Worm (Caenorhabditis elegans): Measurements from ENCODE around the gene tkt-1.

DNA sequence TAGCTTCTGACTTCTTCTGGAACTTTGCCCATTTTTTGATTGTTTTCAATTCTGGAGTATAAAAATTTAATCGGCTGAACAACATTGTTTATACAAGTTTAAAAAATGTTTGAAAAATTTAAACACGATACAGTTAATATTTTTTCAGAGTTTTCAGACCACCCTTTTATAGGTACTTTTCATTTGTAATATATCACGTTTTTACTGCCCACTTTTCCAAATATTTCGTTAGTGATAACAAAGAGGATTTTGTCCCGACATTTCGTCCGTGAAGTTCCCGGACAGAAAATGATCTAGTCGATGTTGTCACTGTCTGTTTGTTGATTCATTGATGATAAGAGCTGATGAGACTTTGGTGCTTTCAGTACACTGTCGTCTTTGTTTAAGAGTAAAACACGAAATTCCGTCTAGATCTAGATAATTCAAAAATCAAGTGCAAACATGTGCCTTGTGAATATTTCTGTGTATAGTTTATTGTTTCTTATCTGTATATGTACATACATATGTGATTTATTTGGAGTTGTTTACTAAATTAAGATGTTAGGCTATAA lies 8.1 kb upstream of the tkt-1 start, which contains the start of gene ech-9:
- TF ChIP-seq egrh-3 (GFP tag; IDR thresholded peaks at IDR 0.05) (no peak), unc-130 (GFP tag; optimal IDR thresholded peaks at IDR 0.05) (no peak), unc-62 (GFP tag; optimal IDR thresholded peaks at IDR 0.05) (no peak), tbp1 (GFP tag; optimal IDR thresholded peaks at IDR 0.05) (no peak), ZK185.1 (tag; optimal IDR thresholded peaks at IDR 0.05; ENCODE audit: poor library complexity, severe bottlenecking) (no peak), F57A8.1 (GFP tag; optimal IDR thresholded peaks at IDR 0.05) (no peak)

All from whole organism, young adult.